Fruit fly (Drosophila melanogaster): ENCODE measurements around the gene muc.
A peak's percentile ranks its signal among the peaks of the same experiment; 100 is the strongest.

Gene muc

DNA sequence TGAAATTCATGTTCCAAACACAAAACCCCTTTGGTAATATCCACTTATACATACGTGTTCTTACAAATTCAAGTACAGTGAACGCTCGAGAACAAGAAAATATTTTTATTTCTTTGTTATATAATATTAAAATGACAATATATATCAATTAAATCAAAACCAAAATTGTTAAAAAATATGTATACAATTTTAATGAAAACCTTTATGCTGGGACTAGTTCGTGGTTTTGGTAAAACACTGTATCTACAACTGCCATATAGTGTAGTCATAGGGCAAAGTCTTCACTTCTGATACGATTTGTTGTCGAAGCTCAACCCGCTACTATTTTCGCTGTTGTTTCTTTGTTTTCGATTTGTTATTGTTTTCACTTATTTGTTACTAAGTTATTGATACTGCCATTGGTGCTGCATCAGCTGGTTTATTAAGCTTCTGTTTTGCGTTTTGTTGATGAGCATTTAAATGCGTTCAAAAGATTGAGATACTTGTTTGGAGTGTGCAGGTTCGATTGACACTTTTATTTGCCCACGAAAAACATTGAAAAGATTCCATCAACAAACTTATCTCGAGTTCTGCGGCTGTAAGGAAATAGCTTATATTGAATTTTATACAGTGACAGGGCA, 8.2 kb downstream of the muc start (continued):
- TF ChIP-seq NC2β (GFP tag; optimal IDR thresholded peaks at IDR 0.05) (no peak), Nf-YA (GFP tag; IDR thresholded peaks at IDR 0.05) (no peak; the same call in 1 of the 2 replicates), CG12391 (tag; optimal IDR thresholded peaks at IDR 0.05) (peak; percentile 35), gfzf (GFP tag; optimal IDR thresholded peaks at IDR 0.05) (no peak), ap (GFP tag; IDR thresholded peaks at IDR 0.05) (0 out of 2 replicates have a peak, but pooled peaks have one; percentile 22), dmrt11E (tag; optimal IDR thresholded peaks at IDR 0.05) (no peak), grau (tag; optimal IDR thresholded peaks at IDR 0.05) (peak; percentile 83), ATbp (GFP tag; optimal IDR thresholded peaks at IDR 0.05) (no peak), Hand (GFP tag; optimal IDR thresholded peaks at IDR 0.05) (peak; percentile 11), CG13775 (GFP tag; optimal IDR thresholded peaks at IDR 0.05) (no peak), Atf-2 (GFP tag; optimal IDR thresholded peaks at IDR 0.05) (no peak), CG14441 (GFP tag; IDR thresholded peaks at IDR 0.05) (peak; percentile 56; the same call in 1 of the 2 replicates), CG4617 (GFP tag; optimal IDR thresholded peaks at IDR 0.05; ENCODE audit: borderline replicate concordance) (no peak), CG4730 (GFP tag; IDR thresholded peaks at IDR 0.05) (peak; percentile 49; the same call in 1 of the 2 replicates), Atf3 (GFP tag; optimal IDR thresholded peaks at IDR 0.05) (no peak), nerfin-1 (tag; optimal IDR thresholded peaks at IDR 0.05) (no peak), bigmax (GFP tag; optimal IDR thresholded peaks at IDR 0.05) (no peak), CTCF (GFP tag; optimal IDR thresholded peaks at IDR 0.05) (no peak), prd (optimal IDR thresholded peaks at IDR 0.05) (no peak), prd (GFP tag; IDR thresholded peaks at IDR 0.05) (peak; percentile 52; the same call in 1 of the 3 replicates), en (GFP tag; optimal IDR thresholded peaks at IDR 0.05) (no peak), Fer1 (GFP tag; optimal IDR thresholded peaks at IDR 0.05) (peak; percentile 43), Fer3 (tag; optimal IDR thresholded peaks at IDR 0.05) (peak; percentile 62), CG3281 (GFP tag; optimal IDR thresholded peaks at IDR 0.05) (peak; percentile 13), wek (GFP tag; optimal IDR thresholded peaks at IDR 0.05) (no peak), CG11560 (tag; IDR thresholded peaks at IDR 0.05) (no peak), ci (GFP tag; IDR thresholded peaks at IDR 0.05) (no peak), CG2712 (tag; optimal IDR thresholded peaks at IDR 0.05) (peak; percentile 41), CG14667 (GFP tag; IDR thresholded peaks at IDR 0.05) (no peak), CG11247 (GFP tag; IDR thresholded peaks at IDR 0.05) (peak; percentile 60; the same call in 1 of the 2 replicates), CG43689 (GFP tag; IDR thresholded peaks at IDR 0.05) (no peak), CG6683 (GFP tag; optimal IDR thresholded peaks at IDR 0.05) (no peak), CG18011 (GFP tag; optimal IDR thresholded peaks at IDR 0.05) (no peak), sisA (GFP tag; IDR thresholded peaks at IDR 0.05) (peak; percentile 43), nerfin-2 (GFP tag; IDR thresholded peaks at IDR 0.05; ENCODE audit: partially characterized antibody) (no peak), CG8290 (GFP tag; optimal IDR thresholded peaks at IDR 0.05) (no peak), CG8290 (tag; optimal IDR thresholded peaks at IDR 0.05) (no peak), CG2116 (GFP tag; optimal IDR thresholded peaks at IDR 0.05) (no peak), CG9609 (GFP tag; optimal IDR thresholded peaks at IDR 0.05) (no peak), CG18262 (tag; optimal IDR thresholded peaks at IDR 0.05) (no peak), CG3838 (GFP tag; optimal IDR thresholded peaks at IDR 0.05) (no peak), CG10366 (GFP tag; IDR thresholded peaks at IDR 0.05) (peak; percentile 14; the same call in 1 of the 2 replicates), peb (GFP tag; IDR thresholded peaks at IDR 0.05) (no peak), Drgx (GFP tag; IDR thresholded peaks at IDR 0.05) (peak; percentile 66), CG10979 (tag; optimal IDR thresholded peaks at IDR 0.05) (no peak), CG14860 (GFP tag; IDR thresholded peaks at IDR 0.05; ENCODE audit: partially characterized antibody) (no peak), Myb (GFP tag; optimal IDR thresholded peaks at IDR 0.05) (no peak), cg (GFP tag; optimal IDR thresholded peaks at IDR 0.05) (no peak), zen (tag; optimal IDR thresholded peaks at IDR 0.05) (no peak), CG7839 (tag; optimal IDR thresholded peaks at IDR 0.05) (peak; percentile 42), MESR4 (GFP tag; optimal IDR thresholded peaks at IDR 0.05) (no peak)

Measured in whole organism, embryonic.